Fruit fly (Drosophila melanogaster): Measurements from ENCODE around the gene mTerf5.

The mTerf5 gene

dm6 chr3R:18223434-18223833, at the start of gene mTerf5, which contains the start of gene Non3 (continued):
- TF ChIP-seq MESR4 (GFP tag; optimal IDR thresholded peaks at IDR 0.05): peak; percentile 36
- peak; percentile 49; the same call in 1 of the 2 replicates for TF ChIP-seq CG32532 (GFP tag; IDR thresholded peaks at IDR 0.05)
- peak; percentile 63 for TF ChIP-seq CG7839 (tag; optimal IDR thresholded peaks at IDR 0.05)
- peak; percentile 62 for TF ChIP-seq CG6272 (GFP tag; IDR thresholded peaks at IDR 0.05)
- TF ChIP-seq CG10959 (GFP tag; IDR thresholded peaks at IDR 0.05): no peak
- no peak for TF ChIP-seq CG2199 (GFP tag; IDR thresholded peaks at IDR 0.05)
- TF ChIP-seq CG1647 (GFP tag; optimal IDR thresholded peaks at IDR 0.05): no peak
- TF ChIP-seq H2.0 (GFP tag; IDR thresholded peaks at IDR 0.05): no peak
- TF ChIP-seq schlank (tag; optimal IDR thresholded peaks at IDR 0.05): no peak
- TF ChIP-seq Ada2b (GFP tag; IDR thresholded peaks at IDR 0.05): peak; percentile 58
- TF ChIP-seq ttk (GFP tag; IDR thresholded peaks at IDR 0.05): no peak
- TF ChIP-seq corto (GFP tag; optimal IDR thresholded peaks at IDR 0.05): no peak
- no peak for TF ChIP-seq sc (optimal IDR thresholded peaks at IDR 0.05)
- peak; percentile 34 for TF ChIP-seq sc (GFP tag; optimal IDR thresholded peaks at IDR 0.05)
- no peak for TF ChIP-seq abd-A (tag; optimal IDR thresholded peaks at IDR 0.05)
- TF ChIP-seq vnd (GFP tag; IDR thresholded peaks at IDR 0.05; ENCODE audit: partially characterized antibody): peak; percentile 86
- TF ChIP-seq sna (GFP tag; IDR thresholded peaks at IDR 0.05; ENCODE audit: partially characterized antibody): peak; percentile 93
- peak; percentile 32; the same call in 1 of the 3 replicates for TF ChIP-seq tgo (GFP tag; IDR thresholded peaks at IDR 0.05)
- no peak for TF ChIP-seq cg (GFP tag; optimal IDR thresholded peaks at IDR 0.05)
- TF ChIP-seq CG17359 (tag; optimal IDR thresholded peaks at IDR 0.05): peak; percentile 38
- no peak for TF ChIP-seq CG1024 (GFP tag; IDR thresholded peaks at IDR 0.05)
- TF ChIP-seq Kr (GFP tag; optimal IDR thresholded peaks at IDR 0.05): no peak
- peak; percentile 17 for TF ChIP-seq CG16815 (GFP tag; optimal IDR thresholded peaks at IDR 0.05)
- TF ChIP-seq dpn (GFP tag; optimal IDR thresholded peaks at IDR 0.05): peak; percentile 2 to 73
- no peak for TF ChIP-seq Side (GFP tag; optimal IDR thresholded peaks at IDR 0.05)
- TF ChIP-seq CG13287 (GFP tag; IDR thresholded peaks at IDR 0.05; ENCODE audit: partially characterized antibody): peak; percentile 95
- peak; percentile 47 for TF ChIP-seq CG33557 (GFP tag; optimal IDR thresholded peaks at IDR 0.05)
- no peak for TF ChIP-seq CG11247 (GFP tag; IDR thresholded peaks at IDR 0.05)
- TF ChIP-seq Eip74EF (GFP tag; optimal IDR thresholded peaks at IDR 0.05): no peak
- peak; percentile 73 for TF ChIP-seq Xrp1 (GFP tag; IDR thresholded peaks at IDR 0.05)
- TF ChIP-seq Neu2 (GFP tag; optimal IDR thresholded peaks at IDR 0.05; ENCODE audit: borderline replicate concordance): no peak
- no peak for TF ChIP-seq Oaz (GFP tag; IDR thresholded peaks at IDR 0.05)
- TF ChIP-seq GATAe (GFP tag; conservative IDR thresholded peaks at IDR 0.05): no peak
- TF ChIP-seq CG14667 (GFP tag; IDR thresholded peaks at IDR 0.05): no peak
- TF ChIP-seq BEAF-32 (GFP tag; optimal IDR thresholded peaks at IDR 0.05): peak; percentile 81
- peak; percentile 83 for TF ChIP-seq hbn (GFP tag; IDR thresholded peaks at IDR 0.05; ENCODE audit: partially characterized antibody)
- TF ChIP-seq CHES-1-like (GFP tag; optimal IDR thresholded peaks at IDR 0.05): no peak
- peak; percentile 89 for TF ChIP-seq row (GFP tag; IDR thresholded peaks at IDR 0.05)
- TF ChIP-seq fd102C (GFP tag; optimal IDR thresholded peaks at IDR 0.05): no peak
- no peak for TF ChIP-seq tup (GFP tag; optimal IDR thresholded peaks at IDR 0.05)
- peak; percentile 12 for TF ChIP-seq exex (tag; optimal IDR thresholded peaks at IDR 0.05)
- TF ChIP-seq CG8290 (GFP tag; optimal IDR thresholded peaks at IDR 0.05): peak; percentile 52
- TF ChIP-seq CG8290 (tag; optimal IDR thresholded peaks at IDR 0.05): peak in 1 of 2 experiments; percentile 20
- TF ChIP-seq ci (GFP tag; IDR thresholded peaks at IDR 0.05): peak; percentile 46; the same call in 1 of the 3 replicates
- TF ChIP-seq CG3726 (GFP tag; IDR thresholded peaks at IDR 0.05): no peak
- TF ChIP-seq CG2116 (GFP tag; optimal IDR thresholded peaks at IDR 0.05): peak; percentile 88
- TF ChIP-seq amos (GFP tag; IDR thresholded peaks at IDR 0.05; ENCODE audit: partially characterized antibody): peak; percentile 84
- TF ChIP-seq en (GFP tag; optimal IDR thresholded peaks at IDR 0.05): no peak
- 0 out of 2 replicates have a peak, but pooled peaks have one; percentile 24 for TF ChIP-seq Drgx (GFP tag; IDR thresholded peaks at IDR 0.05)
- TF ChIP-seq CG18011 (GFP tag; optimal IDR thresholded peaks at IDR 0.05): peak; percentile 6
- TF ChIP-seq Hmx (GFP tag; optimal IDR thresholded peaks at IDR 0.05): no peak
